Fruit fly (Drosophila melanogaster) whole organism, embryonic: ENCODE data around the gene CG44005.

Experiments
- Atf3 ChIP-seq: fragments of 200-800 bp; sonication (Bioruptor generic); optimal IDR thresholded peaks from 3 replicates; lab custom pipeline; 2016; ENCODE audit warnings: missing biosample characterization, missing genetic modification characterization
- Atf6 ChIP-seq: fragments of 200-800 bp; sonication (Bioruptor generic); IDR thresholded peaks from 2 replicates; pipeline ENCODE4 v1.3.6; 2022; ENCODE audit warnings: missing biosample characterization, missing genetic modification characterization
- CG10147 ChIP-seq: fragments of 200-800 bp; sonication (Bioruptor generic); optimal IDR thresholded peaks from 2 replicates; lab custom pipeline; 2019; ENCODE audit warnings: missing biosample characterization, mild to moderate bottlenecking, missing genetic modification characterization, moderate library complexity
- CG10321 ChIP-seq: fragments of 200-800 bp; sonication (Bioruptor generic); IDR thresholded peaks from 2 replicates; pipeline ENCODE4 v1.3.6; 2022; ENCODE audit warnings: missing biosample characterization, missing genetic modification characterization
- CG10366 ChIP-seq: fragments of 200-800 bp; sonication (Bioruptor generic); IDR thresholded peaks from 2 replicates; pipeline ENCODE4 v1.3.6; 2022; ENCODE audit warnings: missing biosample characterization, missing genetic modification characterization
- CG12942 ChIP-seq: fragments of 200-800 bp; sonication (Bioruptor generic); optimal IDR thresholded peaks from 3 replicates; lab custom pipeline; 2016; ENCODE audit warnings: missing biosample characterization, missing genetic modification characterization
- CG13123 ChIP-seq: fragments of 200-800 bp; sonication (Bioruptor generic); optimal IDR thresholded peaks from 2 replicates; lab custom pipeline; 2016; ENCODE audit warnings: missing biosample characterization, missing genetic modification characterization
- CG13287 ChIP-seq: fragments of 200-800 bp; sonication (Bioruptor generic); IDR thresholded peaks from 2 replicates; pipeline ENCODE4 v1.3.6; 2022; ENCODE audit warnings: missing biosample characterization, missing genetic modification characterization; ENCODE audit not compliant: partially characterized antibody
- CG13296 ChIP-seq: fragments of 200-800 bp; sonication (Bioruptor generic); optimal IDR thresholded peaks from 3 replicates; lab custom pipeline; 2018; ENCODE audit warnings: missing biosample characterization, mild to moderate bottlenecking, missing genetic modification characterization
- CG14050 ChIP-seq: fragments of 200-800 bp; sonication (Bioruptor generic); IDR thresholded peaks from 3 replicates; pipeline ENCODE4 v1.3.6; 2022; ENCODE audit warnings: missing biosample characterization, missing genetic modification characterization
- CG2120 ChIP-seq: fragments of 200-800 bp; sonication (Bioruptor generic); optimal IDR thresholded peaks from 3 replicates; lab custom pipeline; 2016; ENCODE audit warnings: missing biosample characterization, missing genetic modification characterization
- CG2199 ChIP-seq: fragments of 200-800 bp; sonication (Bioruptor generic); IDR thresholded peaks from 3 replicates; pipeline ENCODE4 v1.3.6; 2022; ENCODE audit warnings: missing biosample characterization, missing genetic modification characterization
- CG30403 ChIP-seq: fragments of 200-800 bp; sonication (Bioruptor generic); optimal IDR thresholded peaks from 3 replicates; lab custom pipeline; 2016; ENCODE audit warnings: missing biosample characterization, missing genetic modification characterization
- CG30431 ChIP-seq: fragments of 200-800 bp; sonication (Bioruptor generic); optimal IDR thresholded peaks from 2 replicates; lab custom pipeline; 2017; ENCODE audit warnings: missing biosample characterization, missing genetic modification characterization
- CG43689 ChIP-seq: fragments of 200-800 bp; sonication (Bioruptor generic); IDR thresholded peaks from 2 replicates; pipeline ENCODE4 v1.3.6; 2022; ENCODE audit warnings: missing biosample characterization, missing genetic modification characterization
- CG4424 ChIP-seq: fragments of 200-800 bp; sonication (Bioruptor generic); optimal IDR thresholded peaks from 3 replicates; lab custom pipeline; 2016; ENCODE audit warnings: missing biosample characterization, missing genetic modification characterization
- CG6254 ChIP-seq: fragments of 200-800 bp; sonication (Bioruptor generic); optimal IDR thresholded peaks from 3 replicates; lab custom pipeline; 2017; ENCODE audit warnings: mild to moderate bottlenecking, missing biosample characterization, missing genetic modification reagents, missing genetic modification characterization
- CG8944 ChIP-seq: fragments of 200-800 bp; sonication (Bioruptor generic); optimal IDR thresholded peaks from 3 replicates; lab custom pipeline; 2016; ENCODE audit warnings: missing biosample characterization, missing genetic modification characterization
- CoRest ChIP-seq: fragments of 200-800 bp; sonication (Bioruptor generic); optimal IDR thresholded peaks from 3 replicates; lab custom pipeline; 2018; ENCODE audit warnings: missing biosample characterization, mild to moderate bottlenecking, missing genetic modification characterization, moderate library complexity
- Deaf1 ChIP-seq: fragments of 200-800 bp; optimal IDR thresholded peaks from 3 replicates; lab custom pipeline; 2019; ENCODE audit warnings: missing biosample characterization, mild to moderate bottlenecking, missing genetic modification characterization, moderate library complexity
- Elba2 ChIP-seq: fragments of 200-800 bp; sonication (Bioruptor generic); optimal IDR thresholded peaks from 3 replicates; lab custom pipeline; 2016; ENCODE audit warnings: missing biosample characterization, missing genetic modification characterization
- Meics ChIP-seq: fragments of 200-800 bp; sonication (Bioruptor generic); optimal IDR thresholded peaks from 2 replicates; lab custom pipeline; 2017; ENCODE audit warnings: missing biosample characterization, mild to moderate bottlenecking, missing genetic modification characterization
- PHDP ChIP-seq: fragments of 200-800 bp; sonication (Bioruptor generic); optimal IDR thresholded peaks from 3 replicates; lab custom pipeline; 2018; ENCODE audit warnings: missing biosample characterization, mild to moderate bottlenecking, missing genetic modification characterization, moderate library complexity
- TFAM ChIP-seq: fragments of 200-800 bp; sonication (Bioruptor generic); optimal IDR thresholded peaks from 2 replicates; lab custom pipeline; 2017; ENCODE audit warnings: missing biosample characterization, missing genetic modification characterization, inconsistent platforms
- Usf ChIP-seq: fragments of 200-800 bp; sonication (Bioruptor generic); optimal IDR thresholded peaks from 2 replicates; lab custom pipeline; 2017; ENCODE audit warnings: missing genotype, missing biosample characterization, missing genetic modification characterization
- Xrp1 ChIP-seq: fragments of 200-800 bp; sonication (Bioruptor generic); IDR thresholded peaks from 2 replicates; pipeline ENCODE4 v1.3.6; 2022; ENCODE audit warnings: missing biosample characterization, missing genetic modification characterization
- bcd ChIP-seq: fragments of 200-800 bp; sonication (Bioruptor generic); optimal IDR thresholded peaks from 2 replicates; lab custom pipeline; 2017; ENCODE audit warnings: missing biosample characterization, mild to moderate bottlenecking, missing genetic modification characterization
- cg ChIP-seq: fragments of 200-800 bp; sonication (Bioruptor generic); optimal IDR thresholded peaks from 3 replicates; lab custom pipeline; 2019; ENCODE audit warnings: missing biosample characterization, mild to moderate bottlenecking, missing genetic modification characterization, moderate library complexity
- dan ChIP-seq: fragments of 200-800 bp; sonication (Bioruptor generic); IDR thresholded peaks from 2 replicates; pipeline ENCODE4 v1.3.6; 2022; ENCODE audit warnings: missing biosample characterization, missing genetic modification characterization
- dmrt11E ChIP-seq: fragments of 200-800 bp; sonication (Bioruptor generic); optimal IDR thresholded peaks from 3 replicates; lab custom pipeline; 2018; ENCODE audit warnings: missing biosample characterization, mild to moderate bottlenecking, missing genetic modification characterization, moderate library complexity
- dpn ChIP-seq, 2 experiments: fragments of 200-800 bp; sonication (Bioruptor generic); optimal IDR thresholded peaks; 3 replicates each; lab custom pipeline; 2016; ENCODE audit warnings: missing biosample characterization in 2 of 2, missing genetic modification characterization in 2 of 2
- eve ChIP-seq, 2 experiments: fragments of >200 bp; optimal IDR thresholded peaks; 2 replicates each; lab custom pipeline; 2017; ENCODE audit warnings: missing biosample characterization in 2 of 2, missing genetic modification characterization in 2 of 2
- fd3F ChIP-seq: fragments of 200-800 bp; sonication (Bioruptor generic); optimal IDR thresholded peaks from 2 replicates; lab custom pipeline; 2018; ENCODE audit warnings: missing biosample characterization, mild to moderate bottlenecking, missing genetic modification characterization, moderate library complexity
- gce ChIP-seq: fragments of 200-800 bp; sonication (Bioruptor generic); IDR thresholded peaks from 3 replicates; pipeline ENCODE4 v1.3.6; 2022; ENCODE audit warnings: missing biosample characterization, missing genetic modification characterization
- gcm ChIP-seq: fragments of 200-800 bp; sonication (Bioruptor generic); optimal IDR thresholded peaks from 2 replicates; lab custom pipeline; 2019; ENCODE audit warnings: missing biosample characterization, mild to moderate bottlenecking, missing genetic modification characterization, moderate library complexity
- gcm2 ChIP-seq: fragments of 200-800 bp; sonication (Bioruptor generic); optimal IDR thresholded peaks from 2 replicates; lab custom pipeline; 2016; ENCODE audit warnings: missing biosample characterization, missing genetic modification characterization
- inv ChIP-seq: fragments of 200-800 bp; sonication (Bioruptor generic); IDR thresholded peaks from 2 replicates; pipeline ENCODE4 v1.3.6; 2022; ENCODE audit warnings: missing biosample characterization, missing genetic modification characterization; ENCODE audit not compliant: partially characterized antibody
- jing ChIP-seq: fragments of 200-800 bp; sonication (Bioruptor generic); optimal IDR thresholded peaks from 2 replicates; lab custom pipeline; 2018; ENCODE audit warnings: missing biosample characterization, mild to moderate bottlenecking, missing genetic modification characterization
- jumu ChIP-seq: fragments of 200-800 bp; sonication (Bioruptor generic); optimal IDR thresholded peaks from 3 replicates; lab custom pipeline; 2016; ENCODE audit warnings: missing biosample characterization, missing genetic modification characterization
- lmd ChIP-seq: fragments of 200-800 bp; sonication (Bioruptor generic); IDR thresholded peaks from 2 replicates; pipeline ENCODE4 v1.3.6; 2022; ENCODE audit warnings: missing biosample characterization, missing genetic modification characterization
- lola ChIP-seq, 3 experiments: fragments of >200 bp in 2 of 3; fragments of 200-800 bp in 1 of 3; sonication (Bioruptor generic) in 1 of 3; optimal IDR thresholded peaks; 2 replicates each; lab custom pipeline; 2017 to 2019; ENCODE audit warnings: missing biosample characterization in 3 of 3, missing genetic modification characterization in 3 of 3, mild to moderate bottlenecking in 1 of 3, moderate library complexity in 1 of 3
- nmo ChIP-seq: fragments of 200-800 bp; sonication (Bioruptor generic); optimal IDR thresholded peaks from 2 replicates; lab custom pipeline; 2018; ENCODE audit warnings: missing biosample characterization, mild to moderate bottlenecking, missing genetic modification characterization, moderate library complexity
- pb ChIP-seq: fragments of 200-800 bp; sonication (Bioruptor generic); optimal IDR thresholded peaks from 3 replicates; lab custom pipeline; 2016; ENCODE audit warnings: missing biosample characterization, missing genetic modification characterization
- peb ChIP-seq: fragments of 200-800 bp; sonication (Bioruptor generic); IDR thresholded peaks from 2 replicates; pipeline ENCODE4 v1.3.6; 2022; ENCODE audit warnings: missing biosample characterization, missing genetic modification characterization
- pho ChIP-seq: fragments of 200-800 bp; sonication (Bioruptor generic); optimal IDR thresholded peaks from 2 replicates; lab custom pipeline; 2016; ENCODE audit warnings: missing biosample characterization, missing genetic modification characterization
- psq ChIP-seq: fragments of 200-800 bp; sonication (Bioruptor generic); optimal IDR thresholded peaks from 2 replicates; lab custom pipeline; 2017; ENCODE audit warnings: missing biosample characterization, missing genetic modification characterization
- sr ChIP-seq: fragments of 200-800 bp; sonication (Bioruptor generic); IDR thresholded peaks from 3 replicates; pipeline ENCODE4 v1.3.6; 2022; ENCODE audit warnings: missing biosample characterization, missing genetic modification characterization
- stwl ChIP-seq: fragments of 200-800 bp; sonication (Bioruptor generic); optimal IDR thresholded peaks from 3 replicates; lab custom pipeline; 2018; ENCODE audit warnings: missing biosample characterization, mild to moderate bottlenecking, missing genetic modification characterization, moderate library complexity
- twi ChIP-seq: fragments of 200-800 bp; optimal IDR thresholded peaks from 2 replicates; lab custom pipeline; 2019; ENCODE audit warnings: missing biosample characterization, mild to moderate bottlenecking, missing genetic modification characterization, moderate library complexity
- wek ChIP-seq: fragments of 200-800 bp; sonication (Bioruptor generic); optimal IDR thresholded peaks from 3 replicates; lab custom pipeline; 2018; ENCODE audit warnings: missing biosample characterization, mild to moderate bottlenecking, missing genetic modification characterization, moderate library complexity
- zf30C ChIP-seq: fragments of 200-800 bp; sonication (Bioruptor generic); optimal IDR thresholded peaks from 3 replicates; lab custom pipeline; 2018; ENCODE audit warnings: missing biosample characterization, mild to moderate bottlenecking, missing genetic modification characterization

CG44005 gene

dm6 chr3L:18062959-18063510, 8.9 kb downstream of the CG44005 start (continued):
- TF ChIP-seq inv (GFP tag; lab: Robert Waterston, UW) (no peak), CG10321 (GFP tag; lab: Robert Waterston, UW) (no peak), peb (GFP tag; lab: Robert Waterston, UW) (no peak), bcd (peak; percentile 21), dpn (GFP tag; optimal IDR thresholded peaks at IDR 0.05; lab: Kevin White, UChicago) (peak in 1 of 2 experiments; percentile 17), gcm2 (GFP tag; lab: Kevin White, UChicago) (no peak), Atf6 (GFP tag; lab: Robert Waterston, UW) (no peak), jing (no peak), CG6254 (no peak), lola (GFP tag; optimal IDR thresholded peaks at IDR 0.05; lab: Kevin White, UChicago) (peak in 1 of 3 experiments; percentile 46), lmd (GFP tag; lab: Robert Waterston, UW) (no peak; the same call in 1 of the 2 replicates), wek (GFP tag; lab: Kevin White, UChicago) (no peak), CG8944 (GFP tag; lab: Kevin White, UChicago) (no peak), TFAM (GFP tag; lab: Kevin White, UChicago) (no peak), CG13296 (GFP tag; lab: Kevin White, UChicago) (no peak), nmo (GFP tag; lab: Kevin White, UChicago) (peak; percentile 45), psq (GFP tag; lab: Kevin White, UChicago) (peak; percentile 9), CG13123 (GFP tag; lab: Kevin White, UChicago) (no peak), CG10366 (peak; percentile 19; the same call in 1 of the 2 replicates), pho (GFP tag; lab: Kevin White, UChicago) (no peak), Meics (peak; percentile 40), CG12942 (no peak), gcm (peak; percentile 19), CG30403 (GFP tag; lab: Kevin White, UChicago) (peak; percentile 36), Xrp1 (peak; percentile 62; the same call in 1 of the 2 replicates), Elba2 (no peak), zf30C (peak; percentile 26), gce (GFP tag; lab: Robert Waterston, UW) (0 out of 3 replicates have a peak, but pooled peaks have one; percentile 34), CG4424 (GFP tag; lab: Kevin White, UChicago) (peak; percentile 1), CG43689 (GFP tag; lab: Robert Waterston, UW) (no peak), Deaf1 (peak; percentile 34), CG14050 (no peak), dmrt11E (tag; lab: Kevin White, UChicago) (peak; percentile 68), cg (GFP tag; lab: Kevin White, UChicago) (peak; percentile 89), twi (tag; lab: Kevin White, UChicago) (no peak), CG2199 (GFP tag; lab: Robert Waterston, UW) (no peak), fd3F (no peak), CG2120 (GFP tag; lab: Kevin White, UChicago) (peak; percentile 34), stwl (tag; lab: Kevin White, UChicago) (peak; percentile 24), eve (GFP tag; optimal IDR thresholded peaks at IDR 0.05; lab: Kevin White, UChicago) (peak in 1 of 2 experiments; percentile 20), CG30431 (GFP tag; lab: Kevin White, UChicago) (no peak), sr (GFP tag; lab: Robert Waterston, UW) (no peak), pb (GFP tag; lab: Kevin White, UChicago) (no peak), CG13287 (GFP tag; lab: Robert Waterston, UW) (peak; percentile 25; the same call in 1 of the 2 replicates), dan (GFP tag; lab: Robert Waterston, UW) (no peak), CoRest (tag; lab: Kevin White, UChicago) (peak; percentile 60), Atf3 (GFP tag; lab: Kevin White, UChicago) (no peak), Usf (no peak), jumu (GFP tag; lab: Kevin White, UChicago) (no peak), PHDP (tag; lab: Kevin White, UChicago) (no peak), CG10147 (GFP tag; lab: Kevin White, UChicago) (peak; percentile 7)
